Fruit fly (Drosophila melanogaster) S2 (cell line): ENCODE measurements around the gene CG31809.

Experiments
- CG8478 ChIP-seq: fragments of >200 bp; optimal IDR thresholded peaks from 2 replicates; lab custom pipeline; 2018
- CTCF ChIP-seq, 2 experiments: fragments of >200 bp; optimal IDR thresholded peaks; 2 replicates each; lab custom pipeline; 2018

dm6 chr2L:16889608-16890007 lies 31.1 kb upstream of the CG31809 start, which contains the start of gene CG42556:
- TF ChIP-seq CTCF (optimal IDR thresholded peaks at IDR 0.05; lab: Kevin White, UChicago) (no peak), CG8478 (lab: Kevin White, UChicago) (no peak)
